Comparison of ENCODE assay signal across 1 worm cellular context in genomic region chrV:17241278-17241661, ce11.
TF ChIP-seq lines count a peak whose summit lies in the region.

No protein-coding gene starts in this region.

TF ChIP-seq in whole organism, L4 larva, 104 proteins besides CTCF, POLR2A, EP300 and RAD21 (continued from another document):
- TF ChIP-seq hlh-11 (tag; optimal IDR thresholded peaks at IDR 0.05; lab: Kevin White, UChicago), result peak; percentile 53
- no peak for TF ChIP-seq vab-7 (GFP tag; IDR thresholded peaks at IDR 0.05; lab: Robert Waterston, UW)
- TF ChIP-seq nhr-6 (tag; optimal IDR thresholded peaks at IDR 0.05; lab: Kevin White, UChicago), result no peak
- no peak for TF ChIP-seq F49E8.2 (tag; optimal IDR thresholded peaks at IDR 0.05; lab: Kevin White, UChicago; ENCODE audit: borderline replicate concordance)
- no peak for TF ChIP-seq nhr-42 (GFP tag; IDR thresholded peaks at IDR 0.05; lab: Robert Waterston, UW)
- no peak for TF ChIP-seq ces-1 (GFP tag; optimal IDR thresholded peaks at IDR 0.05; lab: Kevin White, UChicago)
